Fruit fly (Drosophila melanogaster) whole organism: ENCODE results near the gene ana1.

Source experiments
- CG8478 ChIP-seq: fragments of >200 bp; optimal IDR thresholded peaks from 2 replicates; lab custom pipeline; 2018; ENCODE audit warnings: inconsistent platforms
- Dll ChIP-seq: fragments of >200 bp; optimal IDR thresholded peaks from 2 replicates; lab custom pipeline; 2017
- pan ChIP-seq: fragments of >200 bp; optimal IDR thresholded peaks from 2 replicates; lab custom pipeline; 2017

DNA sequence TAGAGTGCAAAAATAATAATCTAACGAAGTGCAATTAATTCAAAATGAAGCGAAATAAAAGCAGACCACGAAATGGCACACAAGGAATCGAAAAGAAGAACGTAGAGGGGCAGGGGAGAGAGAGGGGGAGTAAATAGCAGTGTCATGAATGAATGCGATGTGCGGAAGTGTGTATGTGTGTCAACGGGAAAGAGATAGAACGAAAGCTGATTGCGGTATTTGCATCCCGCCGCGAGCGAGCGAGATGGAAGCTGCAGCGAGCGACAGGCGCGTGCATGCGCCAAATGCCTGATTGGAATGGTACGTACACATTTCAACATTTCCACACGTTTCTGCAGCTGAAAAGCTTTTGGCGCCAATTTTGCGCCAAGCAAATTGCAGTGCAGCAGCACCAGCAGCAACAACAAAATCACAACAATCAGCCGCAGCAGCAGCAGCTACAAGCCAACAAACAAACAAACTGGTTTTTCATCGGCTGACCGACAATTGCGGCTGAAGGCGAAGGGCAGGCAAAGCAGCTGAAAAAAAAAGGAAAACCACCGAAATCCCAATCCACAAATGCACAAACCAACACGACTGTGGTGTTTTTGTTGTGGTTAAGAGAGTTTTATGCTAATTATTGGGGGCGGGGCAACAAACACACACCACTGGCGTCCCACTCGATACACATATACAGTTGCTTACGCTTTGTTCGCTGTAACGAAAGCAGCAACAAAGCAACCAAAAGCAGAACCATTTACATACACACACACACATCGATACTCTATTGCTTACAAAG lies 51.7 kb downstream of the ana1 start:
- no peak for TF ChIP-seq pan (lab: Kevin White, UChicago)
- TF ChIP-seq CG8478 = no peak
- no peak for TF ChIP-seq Dll
